Worm (Caenorhabditis elegans): Measurements from ENCODE around the gene C47E8.1.

- TF ChIP-seq ZK546.5 (tag; optimal IDR thresholded peaks at IDR 0.05): no peak
- TF ChIP-seq nhr-11 (tag; optimal IDR thresholded peaks at IDR 0.05): no peak
- no peak for TF ChIP-seq elt-3 (tag; optimal IDR thresholded peaks at IDR 0.05)
- no peak for TF ChIP-seq zag-1 (tag; optimal IDR thresholded peaks at IDR 0.05)
- TF ChIP-seq ama-1 (optimal IDR thresholded peaks at IDR 0.05): no peak
- no peak for TF ChIP-seq lsy-2 (tag; optimal IDR thresholded peaks at IDR 0.05)
- TF ChIP-seq unc-39 (tag; optimal IDR thresholded peaks at IDR 0.05): no peak
Measured at ce11 chrV:14682870-14683269, 17.0 kb downstream of the C47E8.1 start.
